Fruit fly (Drosophila melanogaster): ENCODE data around the gene kon.

The kon gene

dm6 chr2L:18481064-18481463 lies 22.7 kb downstream of the kon start (continued):
- peak; percentile 18 for TF ChIP-seq CG7556 (GFP tag; optimal IDR thresholded peaks at IDR 0.05)
- TF ChIP-seq Ets65A (GFP tag) = no peak
- TF ChIP-seq CG15073 (GFP tag; optimal IDR thresholded peaks at IDR 0.05) = no peak
- TF ChIP-seq bigmax (GFP tag; optimal IDR thresholded peaks at IDR 0.05) = no peak
- no peak for TF ChIP-seq HLH3B (GFP tag; IDR thresholded peaks at IDR 0.05)
- no peak for TF ChIP-seq Sin3A (optimal IDR thresholded peaks at IDR 0.05)
- TF ChIP-seq Lim3 (GFP tag; IDR thresholded peaks at IDR 0.05) = no peak
- TF ChIP-seq en (GFP tag; optimal IDR thresholded peaks at IDR 0.05) = no peak
- no peak for TF ChIP-seq CG1024 (GFP tag; IDR thresholded peaks at IDR 0.05)
- no peak for TF ChIP-seq CG2889 (GFP tag; IDR thresholded peaks at IDR 0.05)
- TF ChIP-seq CG6791 (GFP tag; IDR thresholded peaks at IDR 0.05; ENCODE audit: partially characterized antibody) = no peak
- TF ChIP-seq CG10654 (GFP tag; optimal IDR thresholded peaks at IDR 0.05) = no peak
- TF ChIP-seq Atf6 (GFP tag; IDR thresholded peaks at IDR 0.05) = peak; percentile 44; the same call in 1 of the 2 replicates
- no peak for TF ChIP-seq fd64A (GFP tag; optimal IDR thresholded peaks at IDR 0.05)
- no peak for TF ChIP-seq MBD-R2 (GFP tag; IDR thresholded peaks at IDR 0.05)
- TF ChIP-seq CG8290 (GFP tag; optimal IDR thresholded peaks at IDR 0.05) = no peak
- TF ChIP-seq CG8290 (tag; optimal IDR thresholded peaks at IDR 0.05) = no peak
- TF ChIP-seq run (tag; optimal IDR thresholded peaks at IDR 0.05) = no peak
- TF ChIP-seq HmgZ (tag; optimal IDR thresholded peaks at IDR 0.05) = no peak
- no peak for TF ChIP-seq Oli (tag; optimal IDR thresholded peaks at IDR 0.05)
- TF ChIP-seq Sox100B (GFP tag; optimal IDR thresholded peaks at IDR 0.05) = no peak
- no peak for TF ChIP-seq C15 (GFP tag; IDR thresholded peaks at IDR 0.05)
- TF ChIP-seq CG6765 (GFP tag; optimal IDR thresholded peaks at IDR 0.05) = no peak
- no peak for TF ChIP-seq sens-2 (GFP tag; IDR thresholded peaks at IDR 0.05)
- TF ChIP-seq Hr39 (optimal IDR thresholded peaks at IDR 0.05) = no peak
- TF ChIP-seq eve (GFP tag; optimal IDR thresholded peaks at IDR 0.05) = peak in 1 of 2 experiments; percentile 55
- TF ChIP-seq cad (GFP tag; optimal IDR thresholded peaks at IDR 0.05) = no peak
- no peak for TF ChIP-seq CG31388 (GFP tag; optimal IDR thresholded peaks at IDR 0.05)
- TF ChIP-seq lab (GFP tag; optimal IDR thresholded peaks at IDR 0.05) = peak; percentile 48
- TF ChIP-seq Bteb2 (GFP tag; optimal IDR thresholded peaks at IDR 0.05) = no peak
- TF ChIP-seq CG14014 (GFP tag; IDR thresholded peaks at IDR 0.05) = no peak
- no peak for TF ChIP-seq CG6813 (GFP tag; optimal IDR thresholded peaks at IDR 0.05)
- TF ChIP-seq Ssrp (tag; optimal IDR thresholded peaks at IDR 0.05) = no peak
- no peak for TF ChIP-seq Dip3 (GFP tag; optimal IDR thresholded peaks at IDR 0.05)
- no peak for TF ChIP-seq CG10431 (GFP tag; optimal IDR thresholded peaks at IDR 0.05)
- no peak for TF ChIP-seq hb (GFP tag; IDR thresholded peaks at IDR 0.05; ENCODE audit: partially characterized antibody)
- TF ChIP-seq gem (tag; optimal IDR thresholded peaks at IDR 0.05) = peak; percentile 36
- TF ChIP-seq vvl (GFP tag; IDR thresholded peaks at IDR 0.05) = no peak
- peak; percentile 43 for TF ChIP-seq unpg (GFP tag; optimal IDR thresholded peaks at IDR 0.05)
- TF ChIP-seq CG6683 (GFP tag; optimal IDR thresholded peaks at IDR 0.05) = peak; percentile 9
- TF ChIP-seq CG12659 (GFP tag; optimal IDR thresholded peaks at IDR 0.05) = no peak
- no peak for TF ChIP-seq luna (GFP tag; optimal IDR thresholded peaks at IDR 0.05)
- no peak for TF ChIP-seq tx (GFP tag; optimal IDR thresholded peaks at IDR 0.05)
- TF ChIP-seq dysf (GFP tag; IDR thresholded peaks at IDR 0.05) = no peak
- TF ChIP-seq p53 (GFP tag; optimal IDR thresholded peaks at IDR 0.05) = no peak
- TF ChIP-seq Dbx (GFP tag; IDR thresholded peaks at IDR 0.05) = no peak
- peak; percentile 43 for TF ChIP-seq sens (GFP tag)
- no peak for TF ChIP-seq lilli (GFP tag; optimal IDR thresholded peaks at IDR 0.05)
- no peak for TF ChIP-seq CG14050 (GFP tag; IDR thresholded peaks at IDR 0.05)
- TF ChIP-seq CG18599 (GFP tag; optimal IDR thresholded peaks at IDR 0.05) = peak; percentile 38
- no peak for TF ChIP-seq Adf1 (GFP tag; IDR thresholded peaks at IDR 0.05)
- no peak for TF ChIP-seq NC2β (GFP tag; optimal IDR thresholded peaks at IDR 0.05)
- TF ChIP-seq CG17568 (GFP tag; optimal IDR thresholded peaks at IDR 0.05) = peak; percentile 0
- TF ChIP-seq CG11093 (GFP tag; IDR thresholded peaks at IDR 0.05) = no peak
